Fruit fly (Drosophila melanogaster): Measurements from ENCODE around the gene ghi.

DNA sequence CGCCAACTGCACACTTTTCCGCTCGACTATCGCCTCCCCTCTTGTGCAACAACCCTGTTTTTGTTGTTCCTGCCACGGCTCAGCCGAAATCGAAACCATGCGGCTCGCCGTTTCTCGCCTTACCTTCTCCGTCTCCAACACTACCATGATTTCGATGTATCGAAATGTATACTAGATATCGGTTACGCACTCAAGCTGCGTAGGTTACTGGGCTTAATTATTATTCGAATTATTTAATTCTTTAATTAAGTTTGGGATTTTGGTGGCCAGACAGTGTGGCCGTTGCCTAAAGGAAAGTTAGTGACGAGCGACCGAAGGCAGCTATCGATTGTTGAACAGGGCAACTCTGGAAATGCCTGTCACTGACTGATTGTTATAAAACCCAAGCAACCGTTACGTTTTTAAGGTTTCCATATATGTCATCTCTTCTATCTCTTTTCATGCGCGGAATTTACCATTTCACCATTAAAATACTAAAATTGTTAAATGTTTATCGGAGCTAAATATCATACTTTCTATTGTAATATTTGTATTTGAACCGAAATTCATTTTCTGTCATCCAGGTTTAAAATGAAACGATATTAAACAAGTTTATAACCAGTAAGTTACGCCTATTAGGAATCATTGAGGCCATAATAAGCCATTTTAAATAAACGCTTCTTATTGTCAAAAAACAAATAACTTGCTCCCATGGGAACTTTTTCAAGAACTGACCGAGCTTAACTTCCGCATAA is 49.4 kb upstream of the ghi start, which contains the start of gene eIF4E1:
- TF ChIP-seq CTCF (optimal IDR thresholded peaks at IDR 0.05), result peak in 1 of 2 experiments; percentile 12
- TF ChIP-seq CG8478 (optimal IDR thresholded peaks at IDR 0.05), result no peak
